Worm (Caenorhabditis elegans) whole organism, young adult: ENCODE measurements around the gene str-15.

Experiments
- B0336.3 ChIP-seq: fragments of 200-800 bp; sonication (Bioruptor generic); IDR thresholded peaks from 2 replicates; pipeline ENCODE4 v1.3.6; 2022; ENCODE audit warnings: missing genetic modification characterization, missing compliant biosample characterization
- Y56A3A.18 ChIP-seq: fragments of 200-800 bp; sonication (Bioruptor generic); IDR thresholded peaks from 2 replicates; pipeline ENCODE4 v1.3.6; 2022; ENCODE audit warnings: missing genetic modification reagents, missing genetic modification characterization, missing compliant biosample characterization
- ccch-3 ChIP-seq: fragments of 200-800 bp; sonication (Bioruptor generic); optimal IDR thresholded peaks from 2 replicates; lab custom pipeline; 2018; ENCODE audit warnings: mild to moderate bottlenecking, missing genetic modification characterization, missing compliant biosample characterization
- efl-1 ChIP-seq: fragments of 150-350 bp; optimal IDR thresholded peaks from 2 replicates; lab custom pipeline; 2014; ENCODE audit warnings: missing biosample characterization, missing genetic modification reagents, missing genetic modification characterization
- nfyb-1 ChIP-seq: fragments of 200-800 bp; sonication (Bioruptor generic); IDR thresholded peaks from 2 replicates; pipeline ENCODE4 v1.3.6; 2022; ENCODE audit warnings: missing genetic modification reagents, missing genetic modification characterization, missing compliant biosample characterization
- sea-2 ChIP-seq: fragments of 200-800 bp; sonication (Bioruptor generic); IDR thresholded peaks from 2 replicates; pipeline ENCODE4 v1.3.6; 2022; ENCODE audit warnings: missing genetic modification characterization, missing compliant biosample characterization
- ztf-26 ChIP-seq: sonication (generic microtip); optimal IDR thresholded peaks from 2 replicates; lab custom pipeline; 2017; ENCODE audit warnings: missing genetic modification characterization, missing compliant biosample characterization

DNA sequence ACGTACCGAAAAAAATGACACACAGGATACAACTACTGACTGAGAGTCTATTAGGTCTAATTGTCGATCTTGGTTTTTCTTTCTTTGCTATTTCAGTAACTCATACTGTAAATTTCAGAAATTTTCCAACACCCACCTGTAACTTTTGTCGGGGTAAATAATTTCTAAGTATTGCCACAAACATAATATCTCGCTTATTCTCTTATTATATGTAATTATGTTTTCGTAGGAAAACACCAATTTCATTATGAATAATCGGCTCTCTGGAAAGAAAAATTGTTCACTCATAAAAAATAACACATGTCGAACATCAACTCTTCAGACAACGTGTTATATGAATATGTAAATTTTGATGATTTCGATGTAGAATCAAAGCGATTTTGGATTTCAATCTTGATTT is 37.9 kb downstream of the str-15 start, which contains the start of gene srw-48:
- TF ChIP-seq B0336.3 (GFP tag; lab: Robert Waterston, UW): no peak
- TF ChIP-seq nfyb-1: no peak
- no peak for TF ChIP-seq ztf-26 (tag; lab: Kevin White, UChicago)
- TF ChIP-seq sea-2: no peak
- no peak for TF ChIP-seq Y56A3A.18 (GFP tag; lab: Robert Waterston, UW)
- TF ChIP-seq ccch-3 (GFP tag; lab: Kevin White, UChicago): no peak
- TF ChIP-seq efl-1 (GFP tag; lab: Kevin White, UChicago): no peak
